Worm (Caenorhabditis elegans) whole organism, late embryonic: Measurements from ENCODE around the gene sri-54.

Experiments
- C08G9.2 ChIP-seq: sonication (generic microtip); optimal IDR thresholded peaks from 2 replicates; lab custom pipeline; 2016; ENCODE audit warnings: mild to moderate bottlenecking, missing genetic modification characterization, moderate library complexity, missing compliant biosample characterization
- C38D4.7 ChIP-seq: fragments of 200-800 bp; sonication (Bioruptor generic); optimal IDR thresholded peaks from 2 replicates; lab custom pipeline; 2018; ENCODE audit warnings: mild to moderate bottlenecking, missing genetic modification characterization, moderate library complexity, missing compliant biosample characterization
- F13H6.1 ChIP-seq: sonication (generic microtip); optimal IDR thresholded peaks from 2 replicates; lab custom pipeline; 2016; ENCODE audit warnings: missing genetic modification characterization, missing compliant biosample characterization
- K02D7.2 ChIP-seq: sonication (generic microtip); optimal IDR thresholded peaks from 2 replicates; lab custom pipeline; 2017; ENCODE audit warnings: mild to moderate bottlenecking, missing genetic modification characterization, missing compliant biosample characterization
- K09A11.1 ChIP-seq: sonication (generic microtip); optimal IDR thresholded peaks from 2 replicates; lab custom pipeline; 2017; ENCODE audit warnings: antibody characterized with exemption, mild to moderate bottlenecking, missing genetic modification characterization, missing compliant biosample characterization; ENCODE audit not compliant: insufficient read depth
- T23F11.4 ChIP-seq: fragments of 200-800 bp; sonication (Bioruptor generic); optimal IDR thresholded peaks from 2 replicates; lab custom pipeline; 2018; ENCODE audit warnings: mild to moderate bottlenecking, missing genetic modification characterization, missing compliant biosample characterization
- Y22D7AL.16 ChIP-seq: sonication (generic microtip); optimal IDR thresholded peaks from 2 replicates; lab custom pipeline; 2016; ENCODE audit warnings: missing genetic modification characterization, missing compliant biosample characterization
- ceh-14 ChIP-seq: sonication (generic microtip); optimal IDR thresholded peaks from 2 replicates; lab custom pipeline; 2016; ENCODE audit warnings: missing genotype, missing genetic modification characterization, missing compliant biosample characterization
- ceh-45 ChIP-seq: fragments of 200-800 bp; sonication (Bioruptor generic); IDR thresholded peaks from 2 replicates; pipeline ENCODE4 v1.3.6; 2022; ENCODE audit warnings: missing genetic modification reagents, missing genetic modification characterization, missing compliant biosample characterization
- ceh-6 ChIP-seq: fragments of 200-800 bp; sonication (Bioruptor generic); optimal IDR thresholded peaks from 2 replicates; lab custom pipeline; 2018; ENCODE audit warnings: mild to moderate bottlenecking, missing genetic modification characterization, missing compliant biosample characterization
- ceh-9 ChIP-seq: sonication (generic microtip); optimal IDR thresholded peaks from 2 replicates; lab custom pipeline; 2016; ENCODE audit warnings: mild to moderate bottlenecking, missing genetic modification characterization, inconsistent platforms, missing compliant biosample characterization
- dve-1 ChIP-seq: sonication (generic microtip); optimal IDR thresholded peaks from 2 replicates; lab custom pipeline; 2017; ENCODE audit warnings: antibody characterized with exemption, mild to moderate bottlenecking, missing genetic modification characterization, missing compliant biosample characterization
- elt-2 ChIP-seq: sonication (generic microtip); optimal IDR thresholded peaks from 2 replicates; lab custom pipeline; 2016; ENCODE audit warnings: missing genetic modification reagents, missing genetic modification characterization, missing compliant biosample characterization
- elt-4 ChIP-seq: sonication (generic microtip); optimal IDR thresholded peaks from 2 replicates; lab custom pipeline; 2016; ENCODE audit warnings: missing genetic modification characterization, missing compliant biosample characterization
- eyg-1 ChIP-seq: sonication (generic microtip); optimal IDR thresholded peaks from 2 replicates; lab custom pipeline; 2016; ENCODE audit warnings: missing genotype, missing genetic modification characterization, missing compliant biosample characterization
- fkh-10 ChIP-seq: fragments of 150-350 bp; optimal IDR thresholded peaks from 2 replicates; lab custom pipeline; 2014; ENCODE audit warnings: missing biosample characterization, missing genetic modification reagents, missing genetic modification characterization
- fkh-6 ChIP-seq: sonication (generic microtip); optimal IDR thresholded peaks from 2 replicates; lab custom pipeline; 2016; ENCODE audit warnings: missing genetic modification characterization, missing compliant biosample characterization
- hlh-13 ChIP-seq: fragments of 200-800 bp; sonication (Bioruptor generic); optimal IDR thresholded peaks from 2 replicates; lab custom pipeline; 2018; ENCODE audit warnings: mild to moderate bottlenecking, missing genetic modification characterization, missing compliant biosample characterization
- hlh-30 ChIP-seq: sonication (generic microtip); optimal IDR thresholded peaks from 2 replicates; lab custom pipeline; 2017; ENCODE audit warnings: antibody characterized with exemption, missing genetic modification characterization, missing compliant biosample characterization; ENCODE audit not compliant: insufficient read depth
- hlh-6 ChIP-seq: sonication (generic microtip); optimal IDR thresholded peaks from 2 replicates; lab custom pipeline; 2016; ENCODE audit warnings: missing genotype, missing genetic modification characterization, missing compliant biosample characterization
- hlh-8 ChIP-seq: sonication (generic microtip); optimal IDR thresholded peaks from 2 replicates; lab custom pipeline; 2016; ENCODE audit warnings: missing genotype, missing genetic modification characterization, missing compliant biosample characterization
- lim-6 ChIP-seq: sonication (generic microtip); optimal IDR thresholded peaks from 2 replicates; lab custom pipeline; 2016; ENCODE audit warnings: missing genetic modification characterization, missing compliant biosample characterization
- madf-2 ChIP-seq: sonication (generic microtip); optimal IDR thresholded peaks from 2 replicates; lab custom pipeline; 2017; ENCODE audit warnings: missing genetic modification characterization, missing compliant biosample characterization
- nhr-232 ChIP-seq: sonication (generic microtip); optimal IDR thresholded peaks from 2 replicates; lab custom pipeline; 2016; ENCODE audit warnings: missing genetic modification characterization, missing compliant biosample characterization
- odd-2 ChIP-seq: sonication (generic microtip); optimal IDR thresholded peaks from 2 replicates; lab custom pipeline; 2017; ENCODE audit warnings: antibody characterized with exemption, mild to moderate bottlenecking, missing genetic modification characterization, missing compliant biosample characterization
- pha-4 ChIP-seq: fragments of 150-350 bp; optimal IDR thresholded peaks from 2 replicates; lab custom pipeline; 2018; ENCODE audit warnings: missing biosample characterization, missing genetic modification reagents, missing genetic modification characterization
- pros-1 ChIP-seq: fragments of 150-350 bp; optimal IDR thresholded peaks from 2 replicates; lab custom pipeline; 2014; ENCODE audit warnings: missing biosample characterization, missing genetic modification reagents, missing genetic modification characterization
- ref-2 ChIP-seq: sonication (generic microtip); optimal IDR thresholded peaks from 2 replicates; lab custom pipeline; 2016; ENCODE audit warnings: missing genetic modification characterization, missing compliant biosample characterization
- rnt-1 ChIP-seq: sonication (generic microtip); optimal IDR thresholded peaks from 2 replicates; lab custom pipeline; 2016; ENCODE audit warnings: missing genetic modification characterization, missing compliant biosample characterization
- sdc-2 ChIP-seq: sonication (generic microtip); optimal IDR thresholded peaks from 2 replicates; lab custom pipeline; 2016; ENCODE audit warnings: missing genotype, missing genetic modification characterization, missing compliant biosample characterization
- sox-4 ChIP-seq: sonication (generic microtip); optimal IDR thresholded peaks from 2 replicates; lab custom pipeline; 2017; ENCODE audit warnings: mild to moderate bottlenecking, missing genetic modification characterization, inconsistent platforms, missing compliant biosample characterization
- tbx-2 ChIP-seq: sonication (generic microtip); optimal IDR thresholded peaks from 2 replicates; lab custom pipeline; 2016; ENCODE audit warnings: missing genetic modification characterization, missing compliant biosample characterization
- tbx-7 ChIP-seq: sonication (generic microtip); optimal IDR thresholded peaks from 2 replicates; lab custom pipeline; 2016; ENCODE audit warnings: missing genotype, missing genetic modification characterization, missing compliant biosample characterization
- ttx-3 ChIP-seq: sonication (generic microtip); optimal IDR thresholded peaks from 2 replicates; lab custom pipeline; 2016; ENCODE audit warnings: missing genetic modification reagents, missing genetic modification characterization, missing compliant biosample characterization
- unc-55 ChIP-seq: sonication (generic microtip); optimal IDR thresholded peaks from 2 replicates; lab custom pipeline; 2017; ENCODE audit warnings: missing biosample characterization, missing genetic modification reagents, missing genetic modification characterization
- unc-86 ChIP-seq: sonication (generic microtip); optimal IDR thresholded peaks from 2 replicates; lab custom pipeline; 2016; ENCODE audit warnings: missing genetic modification characterization, missing compliant biosample characterization
- ztf-16 ChIP-seq: sonication (generic microtip); optimal IDR thresholded peaks from 2 replicates; lab custom pipeline; 2017; ENCODE audit warnings: missing genetic modification characterization, missing compliant biosample characterization

sri-54 gene

DNA sequence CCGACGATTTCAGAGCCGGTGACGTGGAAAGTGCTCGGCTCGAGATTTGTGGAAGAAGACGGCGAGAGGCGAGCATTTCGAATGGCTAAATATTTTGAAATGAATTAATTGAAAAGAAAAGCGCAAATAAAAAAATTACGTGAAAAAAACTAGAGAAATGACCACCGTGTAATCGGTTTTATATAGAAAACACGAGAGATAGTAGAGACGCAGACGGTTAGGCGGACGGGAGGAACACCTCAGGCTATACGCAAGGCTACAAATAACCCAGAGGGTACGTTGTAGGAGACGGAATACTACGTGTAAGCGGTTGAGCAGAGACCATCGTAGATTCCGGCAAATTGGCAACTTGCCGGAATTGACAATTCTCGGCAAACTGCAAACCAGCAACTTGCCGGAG is 26.6 kb downstream of the sri-54 start, which contains the start of gene Y25C1A.13:
Y25C1A.13 (minus strand) TSS at position 101 of the 400 bp plus-strand sequence.
- TF ChIP-seq sdc-2 (tag; lab: Kevin White, UChicago) (no peak), madf-2 (tag; lab: Kevin White, UChicago) (no peak), tbx-2 (tag; lab: Kevin White, UChicago) (no peak), odd-2 (tag; lab: Kevin White, UChicago) (no peak), C38D4.7 (no peak), dve-1 (tag; lab: Kevin White, UChicago) (no peak), ttx-3 (tag; lab: Kevin White, UChicago) (no peak), fkh-10 (no peak), lim-6 (tag; lab: Kevin White, UChicago) (no peak)

DNA sequence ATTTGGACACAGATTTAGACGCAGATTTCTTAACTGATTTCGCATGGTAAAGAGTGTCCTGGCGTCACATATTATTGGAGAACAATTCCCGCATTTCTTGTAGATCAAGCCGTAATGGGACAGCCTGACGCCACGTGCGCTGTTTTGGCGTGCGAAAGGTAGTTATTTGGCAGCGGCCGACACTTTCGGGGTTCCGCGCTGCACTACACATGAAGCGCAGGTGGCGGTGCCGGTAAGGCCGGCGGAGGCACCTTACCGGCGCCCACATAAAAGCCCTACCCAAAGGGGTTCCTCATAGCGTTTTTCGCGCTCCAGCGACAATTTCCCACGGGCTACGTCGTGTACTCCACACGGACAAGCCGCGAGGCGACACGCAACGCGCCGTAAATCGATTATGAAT is 27.6 kb downstream of the sri-54 start:
- TF ChIP-seq hlh-8 (tag; lab: Kevin White, UChicago): no peak
- TF ChIP-seq hlh-30: no peak
- TF ChIP-seq K02D7.2 (tag; lab: Kevin White, UChicago): no peak
- no peak for TF ChIP-seq C08G9.2 (tag; lab: Kevin White, UChicago)
- no peak for TF ChIP-seq hlh-13 (GFP tag; lab: Kevin White, UChicago)
- no peak for TF ChIP-seq ceh-14
- no peak for TF ChIP-seq fkh-10
- no peak for TF ChIP-seq rnt-1
- no peak for TF ChIP-seq tbx-7
- TF ChIP-seq fkh-6 (tag; lab: Kevin White, UChicago): no peak
- TF ChIP-seq unc-55 (GFP tag; lab: Kevin White, UChicago): no peak
- TF ChIP-seq elt-2 (tag; lab: Kevin White, UChicago): no peak

DNA sequence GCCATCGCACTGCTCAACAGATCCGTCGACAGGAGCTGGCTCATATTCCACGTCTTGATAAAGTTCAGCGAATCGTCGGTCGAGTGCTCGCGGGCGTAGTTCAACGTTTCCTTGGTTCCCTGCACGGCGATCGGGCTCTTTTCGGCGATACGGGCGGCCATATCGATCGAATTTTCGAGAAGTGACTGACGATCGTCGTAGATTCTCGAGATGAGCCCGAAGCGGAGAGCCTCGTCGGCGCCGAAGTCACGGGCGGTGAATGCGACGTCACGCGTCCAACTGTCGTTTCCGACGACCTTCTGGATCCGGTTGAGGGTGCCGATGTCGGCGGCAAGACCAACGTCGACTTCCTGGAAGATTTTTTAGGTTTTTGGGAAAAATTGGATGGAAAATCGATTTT is 28.2 kb downstream of the sri-54 start:
- TF ChIP-seq ceh-9 (no peak), K09A11.1 (tag; lab: Kevin White, UChicago) (no peak), nhr-232 (no peak), elt-2 (tag; lab: Kevin White, UChicago) (no peak), Y22D7AL.16 (tag; lab: Kevin White, UChicago) (no peak)

DNA sequence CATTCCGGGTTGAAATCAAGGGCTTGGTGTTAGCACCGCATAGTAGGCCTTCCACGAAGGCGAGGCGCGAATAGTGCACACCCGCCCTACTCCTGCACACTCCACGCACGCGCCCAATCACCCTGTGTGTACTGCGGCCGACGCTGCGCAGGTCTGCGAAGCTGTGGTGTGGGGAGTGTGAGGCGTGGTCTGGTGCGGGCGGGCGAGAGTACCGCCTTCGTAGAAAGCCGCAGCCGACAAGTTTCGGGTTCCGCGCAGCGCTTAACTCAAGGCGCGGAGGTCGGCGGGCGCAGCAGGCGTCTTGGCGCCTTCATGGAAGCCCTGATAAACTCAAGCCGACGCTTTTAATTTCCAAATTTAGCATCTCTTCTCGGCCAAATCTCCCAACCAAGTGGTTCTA is 29.6 kb downstream of the sri-54 start:
- TF ChIP-seq hlh-6 (tag; lab: Kevin White, UChicago): peak; percentile 34
- TF ChIP-seq pha-4 (tag; lab: Kevin White, UChicago): no peak
- TF ChIP-seq F13H6.1 (tag; lab: Kevin White, UChicago): no peak
- no peak for TF ChIP-seq sox-4 (tag; lab: Kevin White, UChicago)
- TF ChIP-seq ztf-16 (tag; lab: Kevin White, UChicago): no peak
- no peak for TF ChIP-seq T23F11.4 (GFP tag; lab: Kevin White, UChicago)
- no peak for TF ChIP-seq hlh-30

DNA sequence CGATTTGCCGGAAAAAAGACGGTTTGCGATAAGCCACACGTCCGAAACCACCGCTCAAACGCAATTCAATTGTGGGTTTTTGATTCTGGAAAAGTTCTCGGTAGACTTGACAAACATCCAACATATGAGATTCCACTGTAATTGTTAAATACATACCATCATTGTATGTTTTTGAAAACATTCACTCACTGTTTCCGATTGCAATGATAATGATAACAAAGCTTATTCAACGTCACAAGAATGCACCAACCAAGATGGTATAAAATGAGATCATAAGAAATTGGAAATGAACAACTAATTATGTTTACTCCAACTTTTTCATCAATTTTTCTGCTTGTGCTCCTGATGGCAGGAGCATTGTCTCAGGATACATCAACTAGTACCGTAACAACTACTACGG is 31.9 kb downstream of the sri-54 start, which contains the start of gene clec-122:
clec-122 (plus strand) TSS at position 301 of the 400 bp plus-strand sequence.
- TF ChIP-seq F13H6.1 (tag; lab: Kevin White, UChicago) (no peak), eyg-1 (tag; lab: Kevin White, UChicago) (no peak), ceh-45 (no peak), elt-4 (tag; lab: Kevin White, UChicago) (no peak), ztf-16 (tag; lab: Kevin White, UChicago) (no peak), ref-2 (tag; lab: Kevin White, UChicago) (no peak), ceh-6 (GFP tag; lab: Kevin White, UChicago) (no peak), unc-86 (tag; lab: Kevin White, UChicago) (no peak), K02D7.2 (tag; lab: Kevin White, UChicago) (no peak), nhr-232 (no peak), pros-1 (no peak), T23F11.4 (GFP tag; lab: Kevin White, UChicago) (no peak)
